Worm (Caenorhabditis elegans) whole organism, L2 larva: Measurements from ENCODE around the gene F11A5.18.

Source experiments
- nhr-11 ChIP-seq: fragments of 150-350 bp; optimal IDR thresholded peaks from 2 replicates; lab custom pipeline; 2014; ENCODE audit warnings: missing biosample characterization, missing genetic modification characterization
- nhr-25 ChIP-seq: fragments of 150-350 bp; sonication (generic microtip); optimal IDR thresholded peaks from 3 replicates; lab custom pipeline; 2014; ENCODE audit warnings: missing biosample characterization, missing genetic modification characterization
- ztf-1 ChIP-seq: fragments of 200-800 bp; sonication (Bioruptor generic); conservative IDR thresholded peaks from 2 replicates; pipeline ENCODE4 v1.3.6; 2022; ENCODE audit warnings: missing genetic modification characterization, missing compliant biosample characterization

DNA sequence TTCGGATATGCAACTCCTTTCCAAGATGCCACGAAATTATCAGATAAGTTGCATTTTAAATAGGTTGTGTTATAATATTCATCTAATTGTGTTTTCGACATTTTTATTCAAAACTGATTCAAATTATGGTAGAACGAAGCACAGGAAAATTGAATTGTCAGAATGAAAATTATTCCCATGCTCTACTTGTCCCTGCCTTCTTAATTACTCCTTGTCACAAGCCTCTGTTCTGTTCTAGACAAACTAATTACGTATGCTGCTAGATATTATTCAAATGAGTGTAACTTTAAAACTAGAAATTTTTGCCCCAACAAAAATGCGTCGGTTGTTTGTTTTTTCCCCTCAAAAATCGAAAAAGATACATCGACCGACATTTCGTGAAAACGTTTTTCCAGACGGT, 41.4 kb downstream of the F11A5.18 start, which contains the start of gene srh-104:
- TF ChIP-seq nhr-11 (no peak), ztf-1 (GFP tag; lab: Robert Waterston, UW) (no peak), nhr-25 (tag; lab: Kevin White, UChicago) (no peak)
